Worm (Caenorhabditis elegans): ENCODE data around the gene C02G6.3.

- TF ChIP-seq him-1 (tag; optimal IDR thresholded peaks at IDR 0.05) (no peak), dao-5 (tag; optimal IDR thresholded peaks at IDR 0.05) (no peak), W03F9.2 (tag; optimal IDR thresholded peaks at IDR 0.05) (no peak)
These were observed 28.5 kb upstream of the C02G6.3 start for ce11 chrV:5851631-5852030.
